Worm (Caenorhabditis elegans) whole organism, young adult: ENCODE measurements around the gene F08G2.4.
"Not testable (repeated sequence)": the region's sequence is repeated elsewhere in the genome, so short reads cannot be mapped to it uniquely, and the experiment has no call there.

Source experiments
- C06A6.2 ChIP-seq: fragments of 200-800 bp; sonication (Bioruptor generic); conservative IDR thresholded peaks from 2 replicates; pipeline ENCODE4 v1.3.6; 2022; ENCODE audit warnings: missing genetic modification characterization, missing compliant biosample characterization
- F57A8.1 ChIP-seq: fragments of 200-800 bp; sonication (Bioruptor generic); optimal IDR thresholded peaks from 2 replicates; lab custom pipeline; 2018; ENCODE audit warnings: mild to moderate bottlenecking, missing genetic modification characterization, moderate library complexity, missing compliant biosample characterization
- ama-1 ChIP-seq, 3 experiments: fragments of 150-350 bp in 1 of 3; sonication (generic microtip) in 2 of 3; optimal IDR thresholded peaks; 2 replicates each; lab custom pipeline; 2014 to 2018; ENCODE audit warnings: missing biosample characterization in 2 of 3, missing genetic modification characterization in 2 of 3, missing genetic modification reagents in 2 of 3
- ceh-100 ChIP-seq: fragments of 200-800 bp; sonication (Bioruptor generic); IDR thresholded peaks from 2 replicates; pipeline ENCODE4 v1.3.6; 2022; ENCODE audit warnings: missing genetic modification reagents, missing genetic modification characterization, missing compliant biosample characterization
- ceh-58 ChIP-seq: fragments of 200-800 bp; sonication (Bioruptor generic); IDR thresholded peaks from 2 replicates; pipeline ENCODE4 v1.3.6; 2022; ENCODE audit warnings: missing genetic modification characterization, missing compliant biosample characterization
- hmg-1.2 ChIP-seq: fragments of 200-800 bp; sonication (Bioruptor generic); IDR thresholded peaks from 2 replicates; pipeline ENCODE4 v1.3.6; 2022; ENCODE audit warnings: missing genetic modification reagents, missing genetic modification characterization, missing compliant biosample characterization
- hmg-20 ChIP-seq: fragments of 200-800 bp; sonication (Bioruptor generic); IDR thresholded peaks from 2 replicates; pipeline ENCODE4 v1.3.6; 2022; ENCODE audit warnings: missing genetic modification reagents, missing genetic modification characterization, missing compliant biosample characterization
- let-526 ChIP-seq: fragments of 200-800 bp; sonication (Bioruptor generic); IDR thresholded peaks from 2 replicates; pipeline ENCODE4 v1.3.6; 2022; ENCODE audit warnings: missing genetic modification reagents, missing genetic modification characterization, missing compliant biosample characterization
- mes-4 ChIP-seq: sonication (generic microtip); optimal IDR thresholded peaks from 2 replicates; lab custom pipeline; 2016; ENCODE audit warnings: missing genotype, missing genetic modification characterization, missing compliant biosample characterization
- pha-4 ChIP-seq: fragments of 150-350 bp; sonication (generic microtip); optimal IDR thresholded peaks from 2 replicates; lab custom pipeline; 2014; ENCODE audit warnings: missing biosample characterization, missing genetic modification reagents, missing genetic modification characterization
- unc-62 ChIP-seq: fragments of 150-350 bp; optimal IDR thresholded peaks from 2 replicates; lab custom pipeline; 2014; ENCODE audit warnings: missing biosample characterization, missing genetic modification reagents, missing genetic modification characterization

ce11 chrII:13818043-13818442, 12.4 kb upstream of the F08G2.4 start, which contains the start of gene his-16:
- not testable (repeated sequence) for TF ChIP-seq hmg-20 (GFP tag; lab: Robert Waterston, UW); hmg-1.2 (GFP tag; lab: Robert Waterston, UW); unc-62; pha-4 (tag; lab: Kevin White, UChicago); let-526; ama-1 (optimal IDR thresholded peaks at IDR 0.05; lab: Kevin White, UChicago); ama-1 (GFP tag; optimal IDR thresholded peaks at IDR 0.05; lab: Kevin White, UChicago); F57A8.1 (GFP tag; lab: Kevin White, UChicago); mes-4; ceh-100 (GFP tag; lab: Robert Waterston, UW); C06A6.2 (GFP tag; lab: Robert Waterston, UW); ceh-58 (GFP tag; lab: Robert Waterston, UW)
